Worm (Caenorhabditis elegans) whole organism, L2 larva: ENCODE data around the gene myo-2.

Experiments used
- C34F6.9 ChIP-seq: fragments of 150-350 bp; optimal IDR thresholded peaks from 2 replicates; lab custom pipeline; 2014; ENCODE audit warnings: missing biosample characterization, missing genetic modification characterization
- F13H6.1 ChIP-seq: sonication (generic microtip); optimal IDR thresholded peaks from 2 replicates; lab custom pipeline; 2016; ENCODE audit warnings: missing genetic modification characterization, missing compliant biosample characterization
- R02D3.7 ChIP-seq: fragments of 150-350 bp; optimal IDR thresholded peaks from 2 replicates; lab custom pipeline; 2014; ENCODE audit warnings: missing biosample characterization, missing genetic modification characterization
- Y55F3AM.14 ChIP-seq: fragments of 200-800 bp; sonication (Bioruptor generic); optimal IDR thresholded peaks from 2 replicates; lab custom pipeline; 2018; ENCODE audit warnings: mild to moderate bottlenecking, missing genetic modification characterization, missing compliant biosample characterization
- alr-1 ChIP-seq: fragments of 150-350 bp; optimal IDR thresholded peaks from 2 replicates; lab custom pipeline; 2014; ENCODE audit warnings: missing biosample characterization, missing genetic modification characterization
- aly-2 ChIP-seq: fragments of 150-350 bp; optimal IDR thresholded peaks from 2 replicates; lab custom pipeline; 2014; ENCODE audit warnings: missing biosample characterization, missing genetic modification characterization
- ama-1 ChIP-seq: fragments of 150-350 bp; optimal IDR thresholded peaks from 2 replicates; lab custom pipeline; 2018; ENCODE audit warnings: inconsistent platforms
- blmp-1 ChIP-seq: sonication (generic microtip); optimal IDR thresholded peaks from 2 replicates; lab custom pipeline; 2017; ENCODE audit warnings: missing genetic modification characterization, mild to moderate bottlenecking, missing compliant biosample characterization, antibody characterized with exemption, moderate library complexity; ENCODE audit not compliant: insufficient read depth
- ceh-16 ChIP-seq: fragments of 150-350 bp; optimal IDR thresholded peaks from 2 replicates; lab custom pipeline; 2014; ENCODE audit warnings: missing biosample characterization, missing genetic modification characterization
- ceh-82 ChIP-seq: fragments of 150-350 bp; optimal IDR thresholded peaks from 2 replicates; lab custom pipeline; 2014; ENCODE audit warnings: missing biosample characterization, missing genetic modification characterization
- crh-2 ChIP-seq: sonication (generic microtip); optimal IDR thresholded peaks from 2 replicates; lab custom pipeline; 2017; ENCODE audit warnings: missing biosample characterization, missing genetic modification characterization
- dmd-4 ChIP-seq: sonication (generic microtip); optimal IDR thresholded peaks from 2 replicates; lab custom pipeline; 2017; ENCODE audit warnings: missing biosample characterization, missing genetic modification characterization
- egl-27 ChIP-seq: sonication (generic microtip); optimal IDR thresholded peaks from 3 replicates; lab custom pipeline; 2017; ENCODE audit warnings: missing biosample characterization, missing genetic modification reagents, missing genetic modification characterization
- elt-1 ChIP-seq: fragments of 150-350 bp; optimal IDR thresholded peaks from 2 replicates; lab custom pipeline; 2014; ENCODE audit warnings: missing biosample characterization, missing genetic modification characterization
- elt-3 ChIP-seq: sonication (generic microtip); optimal IDR thresholded peaks from 2 replicates; lab custom pipeline; 2017; ENCODE audit warnings: missing biosample characterization, missing genetic modification characterization
- fos-1 ChIP-seq: fragments of 150-350 bp; optimal IDR thresholded peaks from 2 replicates; lab custom pipeline; 2014; ENCODE audit warnings: missing biosample characterization, missing genetic modification characterization
- gmeb-1 ChIP-seq: fragments of 150-350 bp; optimal IDR thresholded peaks from 2 replicates; lab custom pipeline; 2014; ENCODE audit warnings: missing biosample characterization, missing genetic modification characterization
- lin-13 ChIP-seq: fragments of 150-350 bp; optimal IDR thresholded peaks from 2 replicates; lab custom pipeline; 2014; ENCODE audit warnings: missing biosample characterization, missing genetic modification reagents, missing genetic modification characterization
- lin-39 ChIP-seq: fragments of 150-350 bp; optimal IDR thresholded peaks from 2 replicates; lab custom pipeline; 2014; ENCODE audit warnings: missing biosample characterization, missing genetic modification reagents, missing genetic modification characterization
- lsy-2 ChIP-seq, 2 experiments: fragments of 150-350 bp in 1 of 2; sonication (generic microtip) in 1 of 2; optimal IDR thresholded peaks; 2 replicates each; lab custom pipeline; 2014 to 2017; ENCODE audit warnings: missing biosample characterization in 2 of 2, missing genetic modification characterization in 2 of 2
- mab-5 ChIP-seq: fragments of 150-350 bp; optimal IDR thresholded peaks from 2 replicates; lab custom pipeline; 2014; ENCODE audit warnings: missing biosample characterization, missing genetic modification characterization
- mbf-1 ChIP-seq: sonication (generic microtip); optimal IDR thresholded peaks from 2 replicates; lab custom pipeline; 2017; ENCODE audit warnings: missing biosample characterization, missing genetic modification characterization
- mdl-1 ChIP-seq, 2 experiments: fragments of 150-350 bp in 1 of 2; sonication (generic microtip) in 1 of 2; optimal IDR thresholded peaks; 2 replicates each; lab custom pipeline; 2017; ENCODE audit warnings: missing biosample characterization in 2 of 2, missing genetic modification characterization in 2 of 2
- nhr-10 ChIP-seq: sonication (generic microtip); optimal IDR thresholded peaks from 2 replicates; lab custom pipeline; 2017; ENCODE audit warnings: missing biosample characterization, missing genetic modification characterization
- nhr-11 ChIP-seq: fragments of 150-350 bp; optimal IDR thresholded peaks from 2 replicates; lab custom pipeline; 2014; ENCODE audit warnings: missing biosample characterization, missing genetic modification characterization
- nhr-12 ChIP-seq: fragments of 150-350 bp; optimal IDR thresholded peaks from 2 replicates; lab custom pipeline; 2014; ENCODE audit warnings: missing biosample characterization, missing genetic modification characterization
- nhr-129 ChIP-seq: fragments of 150-350 bp; optimal IDR thresholded peaks from 2 replicates; lab custom pipeline; 2014; ENCODE audit warnings: missing biosample characterization, missing genetic modification characterization
- nhr-21 ChIP-seq: fragments of 150-350 bp; optimal IDR thresholded peaks from 2 replicates; lab custom pipeline; 2014; ENCODE audit warnings: missing biosample characterization, missing genetic modification characterization
- nhr-23 ChIP-seq: fragments of 150-350 bp; optimal IDR thresholded peaks from 2 replicates; lab custom pipeline; 2014; ENCODE audit warnings: missing biosample characterization, missing genetic modification reagents, missing genetic modification characterization
- nhr-237 ChIP-seq: fragments of 150-350 bp; optimal IDR thresholded peaks from 2 replicates; lab custom pipeline; 2014; ENCODE audit warnings: missing biosample characterization, missing genetic modification characterization
- nhr-25 ChIP-seq: fragments of 150-350 bp; sonication (generic microtip); optimal IDR thresholded peaks from 3 replicates; lab custom pipeline; 2014; ENCODE audit warnings: missing biosample characterization, missing genetic modification characterization
- nhr-6 ChIP-seq: fragments of 150-350 bp; optimal IDR thresholded peaks from 2 replicates; lab custom pipeline; 2014; ENCODE audit warnings: missing biosample characterization, missing genetic modification characterization
- nhr-77 ChIP-seq: fragments of 150-350 bp; optimal IDR thresholded peaks from 2 replicates; lab custom pipeline; 2014; ENCODE audit warnings: missing biosample characterization, missing genetic modification characterization
- sem-4 ChIP-seq: fragments of 150-350 bp; optimal IDR thresholded peaks from 2 replicates; lab custom pipeline; 2014; ENCODE audit warnings: missing biosample characterization, missing genetic modification reagents, missing genetic modification characterization
- skn-1 ChIP-seq: sonication (generic microtip); optimal IDR thresholded peaks from 2 replicates; lab custom pipeline; 2017; ENCODE audit warnings: missing biosample characterization, missing genetic modification characterization
- sma-3 ChIP-seq: sonication (generic microtip); optimal IDR thresholded peaks from 2 replicates; lab custom pipeline; 2016; ENCODE audit warnings: missing genetic modification reagents, missing genetic modification characterization, missing compliant biosample characterization
- sma-9 ChIP-seq, 2 experiments: fragments of 150-350 bp in 1 of 2; sonication (generic microtip) in 1 of 2; optimal IDR thresholded peaks; 2 replicates each; lab custom pipeline; 2014 to 2016; ENCODE audit warnings: missing genetic modification characterization in 2 of 2, mild to moderate bottlenecking in 1 of 2, missing biosample characterization in 1 of 2, missing compliant biosample characterization in 1 of 2, missing genetic modification reagents in 1 of 2, moderate library complexity in 1 of 2
- snpc-4 ChIP-seq: fragments of 150-350 bp; optimal IDR thresholded peaks from 2 replicates; lab custom pipeline; 2014; ENCODE audit warnings: missing biosample characterization, missing genetic modification characterization
- unc-39 ChIP-seq: fragments of 150-350 bp; optimal IDR thresholded peaks from 2 replicates; lab custom pipeline; 2014; ENCODE audit warnings: missing biosample characterization, missing genetic modification characterization
- unc-55 ChIP-seq: fragments of 150-350 bp; sonication (generic microtip); optimal IDR thresholded peaks from 3 replicates; lab custom pipeline; 2014; ENCODE audit warnings: missing biosample characterization, missing genetic modification reagents, missing genetic modification characterization
- unc-62 ChIP-seq: fragments of 150-350 bp; optimal IDR thresholded peaks from 2 replicates; lab custom pipeline; 2014; ENCODE audit warnings: missing biosample characterization, missing genetic modification reagents, missing genetic modification characterization
- zag-1 ChIP-seq: fragments of 150-350 bp; optimal IDR thresholded peaks from 2 replicates; lab custom pipeline; 2014; ENCODE audit warnings: missing biosample characterization, missing genetic modification characterization
- ztf-11 ChIP-seq: sonication (generic microtip); optimal IDR thresholded peaks from 2 replicates; lab custom pipeline; 2017; ENCODE audit warnings: missing biosample characterization, missing genetic modification characterization

Gene myo-2

ce11 chrX:12452143-12452570, 15.7 kb upstream of the myo-2 start:
- TF ChIP-seq sma-9 (GFP tag; optimal IDR thresholded peaks at IDR 0.05; lab: Kevin White, UChicago), result peak; percentile 3
- no peak for TF ChIP-seq sma-9 (tag; optimal IDR thresholded peaks at IDR 0.05; lab: Kevin White, UChicago)
- TF ChIP-seq nhr-21 (tag; lab: Kevin White, UChicago), result no peak
- TF ChIP-seq lsy-2 (tag; optimal IDR thresholded peaks at IDR 0.05; lab: Kevin White, UChicago), result peak; percentile 22 to 40
- TF ChIP-seq unc-55 (GFP tag; lab: Kevin White, UChicago), result peak; percentile 64
- TF ChIP-seq gmeb-1 (tag; lab: Kevin White, UChicago), result no peak
- peak; percentile 31 for TF ChIP-seq fos-1 (tag; lab: Kevin White, UChicago)
- no peak for TF ChIP-seq elt-3 (tag; lab: Kevin White, UChicago)
- TF ChIP-seq sem-4 (tag; lab: Kevin White, UChicago), result peak; percentile 28
- TF ChIP-seq F13H6.1 (tag; lab: Kevin White, UChicago), result peak; percentile 47
- peak; percentile 60 for TF ChIP-seq nhr-129 (tag; lab: Kevin White, UChicago)
- no peak for TF ChIP-seq R02D3.7 (tag; lab: Kevin White, UChicago)
- TF ChIP-seq C34F6.9 (tag; lab: Kevin White, UChicago), result peak; percentile 35
- TF ChIP-seq nhr-237 (tag; lab: Kevin White, UChicago), result no peak

ce11 chrX:12454290-12454795, 13.5 kb upstream of the myo-2 start, which contains the start of the genes T18D3.9 and T18D3.1:
TSS of gene T18D3.9 (minus strand) at chrX:12454457.
TSS of gene T18D3.1 (plus strand) at chrX:12454745.
- TF ChIP-seq C34F6.9 (tag; lab: Kevin White, UChicago) (peak; percentile 65), gmeb-1 (tag; lab: Kevin White, UChicago) (peak; percentile 45), skn-1 (no peak), sem-4 (tag; lab: Kevin White, UChicago) (no peak), lin-39 (no peak), crh-2 (peak; percentile 46), sma-9 (GFP tag; optimal IDR thresholded peaks at IDR 0.05; lab: Kevin White, UChicago) (peak; percentile 14), sma-9 (tag; optimal IDR thresholded peaks at IDR 0.05; lab: Kevin White, UChicago) (no peak), nhr-25 (tag; lab: Kevin White, UChicago) (peak; percentile 39), unc-55 (GFP tag; lab: Kevin White, UChicago) (peak; percentile 32), nhr-21 (tag; lab: Kevin White, UChicago) (peak; percentile 42), fos-1 (tag; lab: Kevin White, UChicago) (peak; percentile 42), elt-3 (tag; lab: Kevin White, UChicago) (no peak), R02D3.7 (tag; lab: Kevin White, UChicago) (no peak), lsy-2 (tag; optimal IDR thresholded peaks at IDR 0.05; lab: Kevin White, UChicago) (peak in 1 of 2 experiments; percentile 60), lin-13 (GFP tag; lab: Kevin White, UChicago) (peak; percentile 62), nhr-129 (tag; lab: Kevin White, UChicago) (peak; percentile 60), F13H6.1 (tag; lab: Kevin White, UChicago) (peak; percentile 38), sma-3 (GFP tag; lab: Kevin White, UChicago) (peak; percentile 36), unc-62 (no peak)

- TF ChIP-seq dmd-4 (tag; lab: Kevin White, UChicago), result no peak
- no peak for TF ChIP-seq C34F6.9 (tag; lab: Kevin White, UChicago)
- no peak for TF ChIP-seq nhr-11
- TF ChIP-seq lsy-2 (tag; optimal IDR thresholded peaks at IDR 0.05; lab: Kevin White, UChicago), result peak in 1 of 2 experiments; percentile 57
- peak; percentile 56 for TF ChIP-seq egl-27 (tag; lab: Kevin White, UChicago)
- no peak for TF ChIP-seq ztf-11 (tag; lab: Kevin White, UChicago)
- TF ChIP-seq nhr-6 (tag; lab: Kevin White, UChicago), result peak; percentile 19
- peak; percentile 73 for TF ChIP-seq sma-9 (GFP tag; optimal IDR thresholded peaks at IDR 0.05; lab: Kevin White, UChicago)
- TF ChIP-seq sma-9 (tag; optimal IDR thresholded peaks at IDR 0.05; lab: Kevin White, UChicago), result no peak
- TF ChIP-seq alr-1 (tag; lab: Kevin White, UChicago), result no peak
- no peak for TF ChIP-seq nhr-10
- TF ChIP-seq lin-13 (GFP tag; lab: Kevin White, UChicago), result peak; percentile 47
- no peak for TF ChIP-seq aly-2 (tag; lab: Kevin White, UChicago)
- no peak for TF ChIP-seq unc-39 (tag; lab: Kevin White, UChicago)
- TF ChIP-seq lin-39, result no peak
- peak; percentile 83 for TF ChIP-seq nhr-21 (tag; lab: Kevin White, UChicago)
- TF ChIP-seq elt-3 (tag; lab: Kevin White, UChicago), result no peak
- no peak for TF ChIP-seq ama-1 (lab: Kevin White, UChicago)
- peak; percentile 20 for TF ChIP-seq fos-1 (tag; lab: Kevin White, UChicago)
- TF ChIP-seq unc-62, result no peak
- no peak for TF ChIP-seq elt-1 (tag; lab: Kevin White, UChicago)
- no peak for TF ChIP-seq nhr-12
- peak; percentile 43 for TF ChIP-seq gmeb-1 (tag; lab: Kevin White, UChicago)
- TF ChIP-seq snpc-4 (tag; lab: Kevin White, UChicago), result no peak
- peak; percentile 15 for TF ChIP-seq ceh-16 (tag; lab: Kevin White, UChicago)
- TF ChIP-seq blmp-1 (tag; lab: Kevin White, UChicago), result no peak
- TF ChIP-seq nhr-25 (tag; lab: Kevin White, UChicago), result no peak
- no peak for TF ChIP-seq skn-1
- peak; percentile 62 for TF ChIP-seq sma-3 (GFP tag; lab: Kevin White, UChicago)
- no peak for TF ChIP-seq zag-1 (tag; lab: Kevin White, UChicago)
- TF ChIP-seq nhr-23 (tag; lab: Kevin White, UChicago), result no peak
- no peak for TF ChIP-seq mdl-1 (tag; optimal IDR thresholded peaks at IDR 0.05; lab: Kevin White, UChicago)
- no peak for TF ChIP-seq nhr-77
- TF ChIP-seq mab-5 (tag; lab: Kevin White, UChicago), result no peak
- TF ChIP-seq unc-55 (GFP tag; lab: Kevin White, UChicago), result no peak
- no peak for TF ChIP-seq ceh-82 (tag; lab: Kevin White, UChicago)
- TF ChIP-seq nhr-237 (tag; lab: Kevin White, UChicago), result no peak
- no peak for TF ChIP-seq mbf-1 (tag; lab: Kevin White, UChicago)
- TF ChIP-seq Y55F3AM.14, result peak; percentile 21
- TF ChIP-seq F13H6.1 (tag; lab: Kevin White, UChicago), result peak; percentile 70
- TF ChIP-seq crh-2, result peak; percentile 50
Observed at ce11 chrX:12458021-12458420, 9.8 kb upstream of the myo-2 start.
